Worm (Caenorhabditis elegans): ENCODE measurements around the gene H12C20.7.

ce11 chrV:11521448-11521847, 51.3 kb downstream of the H12C20.7 start, which contains the start of gene pafo-1:
- peak; percentile 27 for TF ChIP-seq hmg-4 (GFP tag; optimal IDR thresholded peaks at IDR 0.05)
- TF ChIP-seq ceh-13 (GFP tag; optimal IDR thresholded peaks at IDR 0.05): no peak
- TF ChIP-seq ama-1 (optimal IDR thresholded peaks at IDR 0.05): no peak
- TF ChIP-seq ets-7 (tag; optimal IDR thresholded peaks at IDR 0.05): no peak
- 0 out of 2 replicates have a peak, but pooled peaks have one; percentile 23 for TF ChIP-seq flt-1 (GFP tag; IDR thresholded peaks at IDR 0.05)
- TF ChIP-seq tbx-37 (GFP tag; conservative IDR thresholded peaks at IDR 0.05): peak; percentile 61
